Fruit fly (Drosophila melanogaster) whole organism, prepupa: ENCODE data around the gene TyrR.

ENCODE experiments used
- Blimp-1 ChIP-seq: fragments of 200-800 bp; sonication (Bioruptor generic); optimal IDR thresholded peaks from 3 replicates; lab custom pipeline; 2017; ENCODE audit warnings: missing biosample characterization, missing genetic modification characterization, mild to moderate bottlenecking, moderate library complexity, missing genetic modification reagents
- CG10669 ChIP-seq: fragments of 200-800 bp; sonication (Bioruptor generic); optimal IDR thresholded peaks from 3 replicates; lab custom pipeline; 2018; ENCODE audit warnings: missing biosample characterization, mild to moderate bottlenecking, missing genetic modification characterization, moderate library complexity
- CG11294 ChIP-seq: fragments of 200-800 bp; sonication (Bioruptor generic); IDR thresholded peaks from 2 replicates; pipeline ENCODE4 v1.3.6; 2022; ENCODE audit warnings: missing biosample characterization, missing genetic modification characterization
- CG11902 ChIP-seq: fragments of 200-800 bp; sonication (Bioruptor generic); optimal IDR thresholded peaks from 3 replicates; lab custom pipeline; 2016; ENCODE audit warnings: missing biosample characterization, missing genetic modification characterization
- CG1621 ChIP-seq: fragments of 200-800 bp; sonication (Bioruptor generic); optimal IDR thresholded peaks from 3 replicates; lab custom pipeline; 2018; ENCODE audit warnings: missing biosample characterization, mild to moderate bottlenecking, missing genetic modification characterization
- CG16779 ChIP-seq: fragments of 200-800 bp; sonication (Bioruptor generic); optimal IDR thresholded peaks from 3 replicates; lab custom pipeline; 2017; ENCODE audit warnings: missing biosample characterization, mild to moderate bottlenecking, missing genetic modification characterization
- CG3032 ChIP-seq: fragments of 200-800 bp; optimal IDR thresholded peaks from 2 replicates; lab custom pipeline; 2019; ENCODE audit warnings: missing biosample characterization, mild to moderate bottlenecking, missing genetic modification characterization, moderate library complexity
- CG32006 ChIP-seq: fragments of 200-800 bp; sonication (Bioruptor generic); optimal IDR thresholded peaks from 3 replicates; lab custom pipeline; 2017; ENCODE audit warnings: missing biosample characterization, mild to moderate bottlenecking, missing genetic modification characterization
- CG34406 ChIP-seq: fragments of 200-800 bp; sonication (Bioruptor generic); optimal IDR thresholded peaks from 3 replicates; lab custom pipeline; 2016; ENCODE audit warnings: missing biosample characterization, missing genetic modification characterization
- CG6792 ChIP-seq: fragments of 200-800 bp; sonication (Bioruptor generic); optimal IDR thresholded peaks from 3 replicates; lab custom pipeline; 2016; ENCODE audit warnings: missing biosample characterization, missing genetic modification characterization
- CG6808 ChIP-seq: fragments of 200-800 bp; sonication (Bioruptor generic); optimal IDR thresholded peaks from 3 replicates; lab custom pipeline; 2017; ENCODE audit warnings: missing biosample characterization, missing genetic modification characterization, mild to moderate bottlenecking, moderate library complexity, missing genetic modification reagents
- CG6854 ChIP-seq: fragments of 200-800 bp; sonication (Bioruptor generic); optimal IDR thresholded peaks from 2 replicates; lab custom pipeline; 2017; ENCODE audit warnings: missing biosample characterization, mild to moderate bottlenecking, missing genetic modification characterization
- CG7368 ChIP-seq: fragments of 200-800 bp; sonication (Bioruptor generic); optimal IDR thresholded peaks from 3 replicates; lab custom pipeline; 2016; ENCODE audit warnings: missing biosample characterization, missing genetic modification characterization
- CG8119 ChIP-seq: fragments of 200-800 bp; sonication (Bioruptor generic); IDR thresholded peaks from 3 replicates; pipeline ENCODE4 v1.3.6; 2022; ENCODE audit warnings: missing biosample characterization, missing genetic modification characterization
- CG8632 ChIP-seq: fragments of 200-800 bp; sonication (Bioruptor generic); optimal IDR thresholded peaks from 3 replicates; lab custom pipeline; 2016; ENCODE audit warnings: missing biosample characterization, missing genetic modification characterization
- CG9139 ChIP-seq: fragments of 200-800 bp; sonication (Bioruptor generic); optimal IDR thresholded peaks from 3 replicates; lab custom pipeline; 2017; ENCODE audit warnings: missing biosample characterization, mild to moderate bottlenecking, missing genetic modification characterization
- Eip75B ChIP-seq: fragments of 200-800 bp; sonication (Bioruptor generic); optimal IDR thresholded peaks from 3 replicates; lab custom pipeline; 2016; ENCODE audit warnings: missing biosample characterization, missing genetic modification characterization
- Eip78C ChIP-seq: fragments of 200-800 bp; sonication (Bioruptor generic); peaks from one replicate; lab custom pipeline; 2016; ENCODE audit warnings: missing biosample characterization, missing genetic modification characterization
- Eip93F ChIP-seq: fragments of 200-800 bp; sonication (Bioruptor generic); optimal IDR thresholded peaks from 2 replicates; lab custom pipeline; 2016; ENCODE audit warnings: missing biosample characterization, mild to moderate bottlenecking, missing genetic modification characterization
- Ets21C ChIP-seq: fragments of 200-800 bp; sonication (Bioruptor generic); optimal IDR thresholded peaks from 3 replicates; lab custom pipeline; 2016; ENCODE audit warnings: missing biosample characterization, missing genetic modification characterization
- Ets96B ChIP-seq: fragments of 200-800 bp; optimal IDR thresholded peaks from 2 replicates; lab custom pipeline; 2019; ENCODE audit warnings: missing biosample characterization, mild to moderate bottlenecking, missing genetic modification characterization, moderate library complexity
- Hr38 ChIP-seq: sonication (Bioruptor generic); optimal IDR thresholded peaks from 2 replicates; lab custom pipeline; 2016; ENCODE audit warnings: missing biosample characterization, missing genetic modification characterization
- Hr39 ChIP-seq: fragments of 200-800 bp; sonication (Bioruptor generic); optimal IDR thresholded peaks from 2 replicates; lab custom pipeline; 2016; ENCODE audit warnings: missing biosample characterization, missing genetic modification characterization
- Hr4 ChIP-seq: fragments of 200-800 bp; sonication (Bioruptor generic); optimal IDR thresholded peaks from 3 replicates; lab custom pipeline; 2016; ENCODE audit warnings: missing biosample characterization, missing genetic modification characterization
- Lpt ChIP-seq: fragments of 200-800 bp; sonication (Bioruptor generic); optimal IDR thresholded peaks from 3 replicates; lab custom pipeline; 2016; ENCODE audit warnings: missing biosample characterization, missing genetic modification characterization
- OdsH ChIP-seq: fragments of 200-800 bp; sonication (Bioruptor generic); optimal IDR thresholded peaks from 3 replicates; lab custom pipeline; 2016; ENCODE audit warnings: missing biosample characterization, missing genetic modification characterization
- Smox ChIP-seq: fragments of 200-800 bp; sonication (Bioruptor generic); optimal IDR thresholded peaks from 3 replicates; lab custom pipeline; 2016; ENCODE audit warnings: missing biosample characterization, missing genetic modification characterization
- Sox14 ChIP-seq: fragments of 200-800 bp; sonication (Bioruptor generic); optimal IDR thresholded peaks from 3 replicates; lab custom pipeline; 2016; ENCODE audit warnings: missing biosample characterization, missing genetic modification characterization
- Sox15 ChIP-seq: fragments of 200-800 bp; sonication (Bioruptor generic); optimal IDR thresholded peaks from 3 replicates; lab custom pipeline; 2016; ENCODE audit warnings: missing biosample characterization, missing genetic modification characterization
- achi ChIP-seq: fragments of 200-800 bp; sonication (Bioruptor generic); optimal IDR thresholded peaks from 3 replicates; lab custom pipeline; 2016; ENCODE audit warnings: missing biosample characterization, missing genetic modification characterization
- acj6 ChIP-seq: fragments of 200-800 bp; sonication (Bioruptor generic); optimal IDR thresholded peaks from 3 replicates; lab custom pipeline; 2016; ENCODE audit warnings: missing biosample characterization, missing genetic modification characterization
- cyc ChIP-seq: fragments of 200-800 bp; sonication (Bioruptor generic); optimal IDR thresholded peaks from 3 replicates; lab custom pipeline; 2016; ENCODE audit warnings: missing biosample characterization, missing genetic modification characterization
- dsx ChIP-seq: fragments of 200-800 bp; optimal IDR thresholded peaks from 3 replicates; lab custom pipeline; 2019; ENCODE audit warnings: missing biosample characterization, mild to moderate bottlenecking, missing genetic modification characterization, moderate library complexity; ENCODE audit not compliant: poor library complexity, severe bottlenecking
- eg ChIP-seq: fragments of 200-800 bp; sonication (Bioruptor generic); IDR thresholded peaks from 3 replicates; pipeline ENCODE4 v1.3.6; 2022; ENCODE audit warnings: missing biosample characterization, missing genetic modification characterization
- esn ChIP-seq: fragments of 200-800 bp; sonication (Bioruptor generic); optimal IDR thresholded peaks from 2 replicates; lab custom pipeline; 2016; ENCODE audit warnings: missing biosample characterization, mild to moderate bottlenecking, missing genetic modification characterization, moderate library complexity
- fd59A ChIP-seq: fragments of 200-800 bp; sonication (Bioruptor generic); optimal IDR thresholded peaks from 2 replicates; lab custom pipeline; 2017; ENCODE audit warnings: missing biosample characterization, mild to moderate bottlenecking, missing genetic modification characterization, missing genetic modification reagents
- fd85E ChIP-seq: fragments of 200-800 bp; sonication (Bioruptor generic); optimal IDR thresholded peaks from 3 replicates; lab custom pipeline; 2016; ENCODE audit warnings: missing biosample characterization, missing genetic modification characterization
- fkh ChIP-seq: fragments of 200-800 bp; sonication (Bioruptor generic); optimal IDR thresholded peaks from 3 replicates; lab custom pipeline; 2017; ENCODE audit warnings: missing biosample characterization, mild to moderate bottlenecking, missing genetic modification characterization, moderate library complexity
- lz ChIP-seq: fragments of 200-800 bp; sonication (Bioruptor generic); optimal IDR thresholded peaks from 3 replicates; lab custom pipeline; 2016; ENCODE audit warnings: missing biosample characterization, missing genetic modification characterization
- net ChIP-seq: fragments of 200-800 bp; sonication (Bioruptor generic); optimal IDR thresholded peaks from 3 replicates; lab custom pipeline; 2016; ENCODE audit warnings: missing biosample characterization, missing genetic modification characterization
- pdm3 ChIP-seq: fragments of 200-800 bp; sonication (Bioruptor generic); optimal IDR thresholded peaks from 3 replicates; lab custom pipeline; 2016; ENCODE audit warnings: missing biosample characterization, missing genetic modification characterization
- salr ChIP-seq, 2 experiments: fragments of 200-800 bp; sonication (Bioruptor generic); optimal IDR thresholded peaks; 3 replicates each; lab custom pipeline; 2016 to 2018; ENCODE audit warnings: missing biosample characterization in 2 of 2, missing genetic modification characterization in 2 of 2, mild to moderate bottlenecking in 1 of 2
- spab ChIP-seq: fragments of 200-800 bp; sonication (Bioruptor generic); optimal IDR thresholded peaks from 2 replicates; lab custom pipeline; 2017; ENCODE audit warnings: missing biosample characterization, mild to moderate bottlenecking, missing genetic modification characterization, missing genetic modification reagents
- ss ChIP-seq, 2 experiments: fragments of 200-800 bp; sonication (Bioruptor generic); optimal IDR thresholded peaks; 2 replicates in 1 of 2; 3 replicates in 1 of 2; lab custom pipeline; 2017 to 2018; ENCODE audit warnings: mild to moderate bottlenecking in 2 of 2, missing biosample characterization in 2 of 2, missing genetic modification characterization in 2 of 2, moderate library complexity in 1 of 2
- svp ChIP-seq: fragments of 200-800 bp; sonication (Bioruptor generic); peaks from one replicate; lab custom pipeline; 2016; ENCODE audit warnings: missing biosample characterization, missing genetic modification characterization
- vri ChIP-seq: fragments of 200-800 bp; sonication (Bioruptor generic); optimal IDR thresholded peaks from 3 replicates; lab custom pipeline; 2016; ENCODE audit warnings: missing biosample characterization, mild to moderate bottlenecking, missing genetic modification characterization

TyrR gene

DNA sequence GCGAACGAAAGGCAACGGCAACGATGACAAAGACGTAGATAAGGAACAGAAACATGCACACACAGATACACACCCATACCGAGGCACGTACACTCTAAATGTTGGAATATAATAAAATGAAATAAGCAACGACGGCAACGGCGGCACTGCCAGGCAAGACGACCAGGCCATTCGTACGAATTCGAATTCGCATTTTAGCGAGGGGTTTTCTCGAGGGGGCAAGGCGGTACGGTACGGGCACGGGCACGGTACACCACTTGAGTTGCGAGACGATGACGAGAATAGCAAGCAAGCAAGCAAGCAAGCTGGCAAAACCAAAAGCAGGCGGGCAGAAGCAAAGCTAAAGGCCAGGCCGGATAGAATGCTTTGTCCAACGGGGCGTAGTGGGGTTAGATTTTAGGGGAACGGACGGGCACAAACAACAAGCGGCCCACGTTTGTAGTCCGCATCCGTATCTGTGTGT is 61.8 kb downstream of the TyrR start (continued):
- TF ChIP-seq Eip75B (GFP tag; lab: Kevin White, UChicago) (no peak), salr (GFP tag; optimal IDR thresholded peaks at IDR 0.05; lab: Kevin White, UChicago) (peak in 1 of 2 experiments; percentile 42), dsx (GFP tag; lab: Kevin White, UChicago) (peak; percentile 40), CG1621 (peak; percentile 12), Ets96B (tag; lab: Kevin White, UChicago) (peak; percentile 20), acj6 (no peak), OdsH (GFP tag; lab: Kevin White, UChicago) (no peak), spab (GFP tag; lab: Kevin White, UChicago) (no peak), Hr39 (GFP tag; lab: Kevin White, UChicago) (no peak), cyc (GFP tag; lab: Kevin White, UChicago) (peak; percentile 4), vri (GFP tag; lab: Kevin White, UChicago) (peak; percentile 60), CG11294 (0 out of 2 replicates have a peak, but pooled peaks have one; percentile 31), Sox15 (GFP tag; lab: Kevin White, UChicago) (no peak), Hr38 (no peak), CG11902 (no peak), CG9139 (GFP tag; lab: Kevin White, UChicago) (no peak), ss (GFP tag; optimal IDR thresholded peaks at IDR 0.05; lab: Kevin White, UChicago) (peak; percentile 31 to 38), Hr4 (GFP tag; lab: Kevin White, UChicago) (peak; percentile 5), Blimp-1 (GFP tag; lab: Kevin White, UChicago) (no peak), CG16779 (tag; lab: Kevin White, UChicago) (no peak), CG8632 (GFP tag; lab: Kevin White, UChicago) (no peak), pdm3 (GFP tag; lab: Kevin White, UChicago) (no peak), CG34406 (peak; percentile 11)

DNA sequence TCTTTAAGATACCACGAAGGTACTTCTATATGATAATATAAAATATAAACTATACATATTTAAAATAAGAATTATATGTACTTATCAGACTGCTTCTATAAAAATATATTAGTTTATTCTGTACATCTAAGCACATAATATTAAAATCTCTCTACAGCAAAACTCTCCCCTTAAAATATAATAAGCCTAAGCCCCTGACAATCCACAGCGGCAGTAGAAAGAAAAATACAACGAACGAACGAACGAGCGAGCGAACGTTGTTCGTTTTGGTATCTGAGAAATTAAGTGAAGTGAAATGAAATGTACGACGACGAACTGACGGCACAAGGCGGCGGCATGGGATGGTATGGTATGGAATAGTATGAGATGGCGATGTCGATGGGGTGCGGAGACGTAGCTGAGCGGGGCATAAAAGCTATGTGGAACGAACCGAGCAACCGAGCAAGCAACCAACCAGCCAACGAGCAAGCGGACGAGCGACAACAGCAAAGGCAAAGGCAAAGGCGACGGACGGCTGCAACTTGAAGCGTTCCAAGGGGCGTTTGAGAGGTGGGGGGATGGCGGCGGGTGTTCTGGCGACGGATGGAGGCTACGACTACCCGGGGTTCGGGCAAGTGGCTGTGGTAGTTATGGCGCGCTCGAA is 62.4 kb downstream of the TyrR start:
- TF ChIP-seq Hr39 (GFP tag; lab: Kevin White, UChicago) (peak; percentile 86), Sox14 (GFP tag; lab: Kevin White, UChicago) (peak; percentile 80), CG6792 (peak; percentile 98), CG7368 (peak; percentile 92), fkh (GFP tag; lab: Kevin White, UChicago) (peak; percentile 82), CG34406 (peak; percentile 99), Ets21C (peak; percentile 80), Sox15 (GFP tag; lab: Kevin White, UChicago) (peak; percentile 96), Hr38 (no peak), Smox (GFP tag; lab: Kevin White, UChicago) (peak; percentile 90), Lpt (GFP tag; lab: Kevin White, UChicago) (peak; percentile 44), svp (GFP tag; lab: Kevin White, UChicago) (peak; percentile 93), fd85E (GFP tag; lab: Kevin White, UChicago) (peak; percentile 76), spab (GFP tag; lab: Kevin White, UChicago) (peak; percentile 97), cyc (GFP tag; lab: Kevin White, UChicago) (peak; percentile 88), Eip93F (GFP tag; lab: Kevin White, UChicago) (peak; percentile 94), net (peak; percentile 96), Hr4 (GFP tag; lab: Kevin White, UChicago) (peak; percentile 94), CG11294 (peak; percentile 98), acj6 (peak; percentile 98), Eip75B (GFP tag; lab: Kevin White, UChicago) (peak; percentile 91), CG8632 (GFP tag; lab: Kevin White, UChicago) (peak; percentile 99), CG10669 (GFP tag; lab: Kevin White, UChicago) (peak; percentile 97), achi (GFP tag; lab: Kevin White, UChicago) (peak; percentile 98), OdsH (GFP tag; lab: Kevin White, UChicago) (peak; percentile 99), Eip78C (peak; percentile 98), lz (GFP tag; lab: Kevin White, UChicago) (peak; percentile 94), fd59A (GFP tag; lab: Kevin White, UChicago) (peak; percentile 91), CG32006 (GFP tag; lab: Kevin White, UChicago) (peak; percentile 99), CG6808 (peak; percentile 97), eg (GFP tag; lab: Robert Waterston, UW) (peak; percentile 98), CG8119 (GFP tag; lab: Robert Waterston, UW) (peak; percentile 99), CG3032 (peak; percentile 99), CG9139 (GFP tag; lab: Kevin White, UChicago) (peak; percentile 97), esn (peak; percentile 98), CG6854 (GFP tag; lab: Kevin White, UChicago) (peak; percentile 83), pdm3 (GFP tag; lab: Kevin White, UChicago) (peak; percentile 92)
